Worm (Caenorhabditis elegans) whole organism, L3 larva: ENCODE results near the gene gon-14.

Experiments
- ZK546.5 ChIP-seq: sonication (generic microtip); optimal IDR thresholded peaks from 2 replicates; lab custom pipeline; 2017; ENCODE audit warnings: missing biosample characterization, missing genetic modification characterization
- ama-1 ChIP-seq: fragments of 150-350 bp; optimal IDR thresholded peaks from 2 replicates; lab custom pipeline; 2018
- ceh-28 ChIP-seq: fragments of 150-350 bp; optimal IDR thresholded peaks from 2 replicates; lab custom pipeline; 2014; ENCODE audit warnings: missing biosample characterization, missing genetic modification reagents, missing genetic modification characterization
- ceh-82 ChIP-seq: fragments of 150-350 bp; optimal IDR thresholded peaks from 2 replicates; lab custom pipeline; 2014; ENCODE audit warnings: missing biosample characterization, missing genetic modification characterization
- elt-2 ChIP-seq: sonication (generic microtip); optimal IDR thresholded peaks from 2 replicates; lab custom pipeline; 2016; ENCODE audit warnings: missing genetic modification reagents, mild to moderate bottlenecking, missing genetic modification characterization, missing compliant biosample characterization
- lin-15B ChIP-seq: fragments of 150-350 bp; optimal IDR thresholded peaks from 2 replicates; lab custom pipeline; 2014; ENCODE audit warnings: missing biosample characterization, missing genetic modification characterization
- nfya-1 ChIP-seq: sonication (generic microtip); optimal IDR thresholded peaks from 2 replicates; lab custom pipeline; 2017; ENCODE audit warnings: missing genetic modification characterization, mild to moderate bottlenecking, missing compliant biosample characterization, antibody characterized with exemption, moderate library complexity; ENCODE audit not compliant: insufficient read depth
- nhr-23 ChIP-seq: fragments of 150-350 bp; optimal IDR thresholded peaks from 2 replicates; lab custom pipeline; 2014; ENCODE audit warnings: missing biosample characterization, missing genetic modification reagents, missing genetic modification characterization
- nhr-237 ChIP-seq: fragments of 150-350 bp; optimal IDR thresholded peaks from 2 replicates; lab custom pipeline; 2014; ENCODE audit warnings: missing biosample characterization, missing genetic modification characterization
- nhr-76 ChIP-seq: fragments of 150-350 bp; sonication (generic microtip); optimal IDR thresholded peaks from 5 replicates; lab custom pipeline; 2014; ENCODE audit warnings: missing biosample characterization, missing genetic modification characterization
- pha-4 ChIP-seq: fragments of 150-350 bp; optimal IDR thresholded peaks from 2 replicates; lab custom pipeline; 2014; ENCODE audit warnings: missing biosample characterization, missing genetic modification reagents, missing genetic modification characterization
- pqm-1 ChIP-seq: fragments of 150-350 bp; optimal IDR thresholded peaks from 2 replicates; lab custom pipeline; 2017; ENCODE audit warnings: missing biosample characterization, missing genetic modification characterization, inconsistent platforms
- snpc-4 ChIP-seq: fragments of 150-350 bp; optimal IDR thresholded peaks from 2 replicates; lab custom pipeline; 2014; ENCODE audit warnings: missing biosample characterization, missing genetic modification characterization
- zag-1 ChIP-seq: fragments of 150-350 bp; optimal IDR thresholded peaks from 2 replicates; lab custom pipeline; 2014; ENCODE audit warnings: missing biosample characterization, missing genetic modification characterization

ce11 chrV:6656451-6657115, 45.6 kb upstream of the gon-14 start, which contains the start of gene snb-1:
- TF ChIP-seq nhr-76 (tag; lab: Kevin White, UChicago) (no peak), nfya-1 (peak; percentile 68), ceh-28 (tag; lab: Kevin White, UChicago) (peak; percentile 95), ceh-82 (tag; lab: Kevin White, UChicago) (peak; percentile 86), lin-15B (tag; lab: Kevin White, UChicago) (peak; percentile 34), pha-4 (tag; lab: Kevin White, UChicago) (peak; percentile 69), ZK546.5 (tag; lab: Kevin White, UChicago) (no peak), snpc-4 (tag; lab: Kevin White, UChicago) (peak; percentile 6), nhr-23 (tag; lab: Kevin White, UChicago) (peak; percentile 97), elt-2 (tag; lab: Kevin White, UChicago) (peak; percentile 23), nhr-237 (tag; lab: Kevin White, UChicago) (no peak), zag-1 (tag; lab: Kevin White, UChicago) (no peak), ama-1 (lab: Kevin White, UChicago) (no peak), pqm-1 (tag; lab: Kevin White, UChicago) (peak; percentile 54)
